Worm (Caenorhabditis elegans) whole organism, L4 larva: ENCODE results near the gene rbc-2.

Experiments
- D1046.2 ChIP-seq: fragments of 200-800 bp; sonication (Bioruptor generic); IDR thresholded peaks from 2 replicates; pipeline ENCODE4 v1.3.6; 2022; ENCODE audit warnings: missing genetic modification characterization, missing compliant biosample characterization
- F37D6.2 ChIP-seq: sonication (generic microtip); optimal IDR thresholded peaks from 2 replicates; lab custom pipeline; 2016; ENCODE audit warnings: mild to moderate bottlenecking, missing genetic modification characterization, missing compliant biosample characterization
- T26A8.4 ChIP-seq: fragments of 200-800 bp; sonication (Bioruptor generic); IDR thresholded peaks from 2 replicates; pipeline ENCODE4 v1.3.6; 2022; ENCODE audit warnings: missing genetic modification characterization, missing compliant biosample characterization
- Y5F2A.4 ChIP-seq: fragments of 200-800 bp; sonication (Bioruptor generic); optimal IDR thresholded peaks from 2 replicates; lab custom pipeline; 2018; ENCODE audit warnings: mild to moderate bottlenecking, missing genetic modification characterization, missing compliant biosample characterization
- aha-1 ChIP-seq: fragments of 150-350 bp; peaks from one replicate; lab custom pipeline; 2014; ENCODE audit warnings: missing biosample characterization, missing genetic modification characterization
- aly-2 ChIP-seq: sonication (generic microtip); optimal IDR thresholded peaks from 2 replicates; lab custom pipeline; 2018; ENCODE audit warnings: missing biosample characterization, missing genetic modification characterization
- ceh-28 ChIP-seq: fragments of 150-350 bp; optimal IDR thresholded peaks from 2 replicates; lab custom pipeline; 2014; ENCODE audit warnings: missing biosample characterization, missing genetic modification reagents, missing genetic modification characterization
- ceh-32 ChIP-seq: sonication (generic microtip); optimal IDR thresholded peaks from 2 replicates; lab custom pipeline; 2016; ENCODE audit warnings: mild to moderate bottlenecking, missing genetic modification characterization, missing compliant biosample characterization; ENCODE audit not compliant: poor library complexity
- ceh-44 ChIP-seq: fragments of 200-800 bp; sonication (Bioruptor generic); IDR thresholded peaks from 2 replicates; pipeline ENCODE4 v1.3.6; 2022; ENCODE audit warnings: missing genetic modification reagents, missing genetic modification characterization, missing compliant biosample characterization
- ceh-62 ChIP-seq: sonication (generic microtip); optimal IDR thresholded peaks from 2 replicates; lab custom pipeline; 2017; ENCODE audit warnings: missing biosample characterization, missing genetic modification characterization
- ceh-82 ChIP-seq: sonication (generic microtip); optimal IDR thresholded peaks from 2 replicates; lab custom pipeline; 2017; ENCODE audit warnings: missing biosample characterization, missing genetic modification characterization
- cey-2 ChIP-seq: sonication (generic microtip); optimal IDR thresholded peaks from 3 replicates; lab custom pipeline; 2017; ENCODE audit warnings: missing genetic modification characterization, mild to moderate bottlenecking, missing compliant biosample characterization, antibody characterized with exemption, borderline replicate concordance; ENCODE audit not compliant: insufficient read depth
- daf-12 ChIP-seq: fragments of 150-350 bp; optimal IDR thresholded peaks from 2 replicates; lab custom pipeline; 2014; ENCODE audit warnings: missing biosample characterization, missing genetic modification reagents, missing genetic modification characterization
- daf-19 ChIP-seq: fragments of 200-800 bp; sonication (Bioruptor generic); conservative IDR thresholded peaks from 2 replicates; pipeline ENCODE4 v1.3.6; 2022; ENCODE audit warnings: missing genetic modification characterization, missing compliant biosample characterization
- dmd-9 ChIP-seq: fragments of 200-800 bp; sonication (Bioruptor generic); IDR thresholded peaks from 2 replicates; pipeline ENCODE4 v1.3.6; 2022; ENCODE audit warnings: missing genetic modification reagents, missing genetic modification characterization, missing compliant biosample characterization
- dve-1 ChIP-seq: sonication (generic microtip); optimal IDR thresholded peaks from 2 replicates; lab custom pipeline; 2017; ENCODE audit warnings: antibody characterized with exemption, mild to moderate bottlenecking, missing genetic modification characterization, missing compliant biosample characterization; ENCODE audit not compliant: insufficient read depth
- fkh-10 ChIP-seq: fragments of 150-350 bp; optimal IDR thresholded peaks from 2 replicates; lab custom pipeline; 2014; ENCODE audit warnings: missing biosample characterization, missing genetic modification reagents, missing genetic modification characterization
- hlh-11 ChIP-seq: fragments of 200-800 bp; sonication (Bioruptor generic); optimal IDR thresholded peaks from 2 replicates; lab custom pipeline; 2018; ENCODE audit warnings: mild to moderate bottlenecking, missing genetic modification characterization, missing compliant biosample characterization
- hlh-30 ChIP-seq: sonication (generic microtip); optimal IDR thresholded peaks from 2 replicates; lab custom pipeline; 2017; ENCODE audit warnings: antibody characterized with exemption, mild to moderate bottlenecking, missing genetic modification characterization, missing compliant biosample characterization; ENCODE audit not compliant: insufficient read depth
- hmg-1.1 ChIP-seq: fragments of 200-800 bp; sonication (Bioruptor generic); IDR thresholded peaks from 2 replicates; pipeline ENCODE4 v1.3.6; 2022; ENCODE audit warnings: missing genetic modification reagents, missing genetic modification characterization, missing compliant biosample characterization
- lin-1 ChIP-seq: fragments of 200-800 bp; sonication (Bioruptor generic); IDR thresholded peaks from 2 replicates; pipeline ENCODE4 v1.3.6; 2022; ENCODE audit warnings: missing genetic modification reagents, missing genetic modification characterization, missing compliant biosample characterization
- lin-29 ChIP-seq: fragments of 200-800 bp; sonication (Bioruptor generic); IDR thresholded peaks from 2 replicates; pipeline ENCODE4 v1.3.6; 2022; ENCODE audit warnings: missing genetic modification reagents, missing genetic modification characterization, missing compliant biosample characterization
- lir-3 ChIP-seq: sonication (generic microtip); optimal IDR thresholded peaks from 2 replicates; lab custom pipeline; 2016; ENCODE audit warnings: mild to moderate bottlenecking, missing genetic modification characterization, missing compliant biosample characterization
- lsy-2 ChIP-seq, 2 experiments: fragments of 150-350 bp in 1 of 2; sonication (generic microtip) in 1 of 2; optimal IDR thresholded peaks; 2 replicates each; lab custom pipeline; 2014 to 2017; ENCODE audit warnings: missing biosample characterization in 2 of 2, missing genetic modification characterization in 2 of 2
- mxl-3 ChIP-seq: fragments of 200-800 bp; sonication (Bioruptor generic); optimal IDR thresholded peaks from 2 replicates; lab custom pipeline; 2018; ENCODE audit warnings: mild to moderate bottlenecking, missing genetic modification characterization, missing compliant biosample characterization
- nhr-10 ChIP-seq: fragments of 150-350 bp; optimal IDR thresholded peaks from 2 replicates; lab custom pipeline; 2014; ENCODE audit warnings: missing biosample characterization, missing genetic modification characterization
- nhr-102 ChIP-seq: sonication (generic microtip); optimal IDR thresholded peaks from 2 replicates; lab custom pipeline; 2016; ENCODE audit warnings: mild to moderate bottlenecking, missing genetic modification characterization, moderate library complexity, missing compliant biosample characterization
- nhr-11 ChIP-seq: fragments of 150-350 bp; optimal IDR thresholded peaks from 2 replicates; lab custom pipeline; 2014; ENCODE audit warnings: missing biosample characterization, missing genetic modification characterization
- nhr-237 ChIP-seq: sonication (generic microtip); optimal IDR thresholded peaks from 2 replicates; lab custom pipeline; 2017; ENCODE audit warnings: missing biosample characterization, missing genetic modification characterization
- nhr-42 ChIP-seq: fragments of 200-800 bp; sonication (Bioruptor generic); IDR thresholded peaks from 2 replicates; pipeline ENCODE4 v1.3.6; 2022; ENCODE audit warnings: missing genetic modification characterization, missing compliant biosample characterization
- nhr-6 ChIP-seq: fragments of 150-350 bp; optimal IDR thresholded peaks from 2 replicates; lab custom pipeline; 2014; ENCODE audit warnings: missing biosample characterization, missing genetic modification characterization
- nhr-76 ChIP-seq: fragments of 150-350 bp; optimal IDR thresholded peaks from 2 replicates; lab custom pipeline; 2014; ENCODE audit warnings: missing biosample characterization, missing genetic modification characterization
- pha-4 ChIP-seq, 2 experiments: fragments of 150-350 bp in 1 of 2; fragments of 200-800 bp in 1 of 2; sonication (Bioruptor generic) in 1 of 2; IDR thresholded peaks in 1 of 2; optimal IDR thresholded peaks in 1 of 2; 2 replicates each; pipeline versions ENCODE4 v1.3.6 to Lab custom; 2014 to 2022; ENCODE audit warnings: missing genetic modification characterization in 2 of 2, missing genetic modification reagents in 2 of 2, missing biosample characterization in 1 of 2, missing compliant biosample characterization in 1 of 2
- rbr-2 ChIP-seq: sonication (generic microtip); optimal IDR thresholded peaks from 2 replicates; lab custom pipeline; 2016; ENCODE audit warnings: missing genotype, missing genetic modification characterization, missing compliant biosample characterization
- saeg-2 ChIP-seq: fragments of 200-800 bp; sonication (Bioruptor generic); IDR thresholded peaks from 2 replicates; pipeline ENCODE4 v1.3.6; 2022; ENCODE audit warnings: missing genetic modification reagents, missing genetic modification characterization, missing compliant biosample characterization
- skn-1 ChIP-seq: fragments of 150-350 bp; optimal IDR thresholded peaks from 2 replicates; lab custom pipeline; 2014; ENCODE audit warnings: missing biosample characterization, missing genetic modification characterization
- spr-3 ChIP-seq: fragments of 200-800 bp; sonication (Bioruptor generic); optimal IDR thresholded peaks from 2 replicates; lab custom pipeline; 2018; ENCODE audit warnings: mild to moderate bottlenecking, missing genetic modification characterization, missing compliant biosample characterization
- tra-1 ChIP-seq: fragments of 200-800 bp; sonication (Bioruptor generic); IDR thresholded peaks from 2 replicates; pipeline ENCODE4 v1.3.6; 2022; ENCODE audit warnings: missing genetic modification reagents, missing genetic modification characterization, missing compliant biosample characterization
- unc-39 ChIP-seq: sonication (generic microtip); optimal IDR thresholded peaks from 2 replicates; lab custom pipeline; 2017; ENCODE audit warnings: missing biosample characterization, missing genetic modification characterization
- vab-7 ChIP-seq: fragments of 200-800 bp; sonication (Bioruptor generic); IDR thresholded peaks from 2 replicates; pipeline ENCODE4 v1.3.6; 2022; ENCODE audit warnings: missing genetic modification reagents, missing genetic modification characterization, missing compliant biosample characterization
- zag-1 ChIP-seq: fragments of 150-350 bp; optimal IDR thresholded peaks from 2 replicates; lab custom pipeline; 2014; ENCODE audit warnings: missing biosample characterization, missing genetic modification characterization
- zfp-2 ChIP-seq: sonication (generic microtip); optimal IDR thresholded peaks from 2 replicates; lab custom pipeline; 2016; ENCODE audit warnings: mild to moderate bottlenecking, missing genetic modification characterization, missing compliant biosample characterization
- zfp-3 ChIP-seq: fragments of 200-800 bp; sonication (Bioruptor generic); conservative IDR thresholded peaks from 2 replicates; pipeline ENCODE4 v1.3.6; 2022; ENCODE audit warnings: missing genetic modification reagents, missing genetic modification characterization, missing compliant biosample characterization
- zip-2 ChIP-seq: fragments of 150-350 bp; optimal IDR thresholded peaks from 2 replicates; lab custom pipeline; 2014; ENCODE audit warnings: missing biosample characterization, missing genetic modification characterization
- ztf-11 ChIP-seq: fragments of 150-350 bp; optimal IDR thresholded peaks from 2 replicates; lab custom pipeline; 2014; ENCODE audit warnings: missing biosample characterization, missing genetic modification characterization

rbc-2 gene

DNA sequence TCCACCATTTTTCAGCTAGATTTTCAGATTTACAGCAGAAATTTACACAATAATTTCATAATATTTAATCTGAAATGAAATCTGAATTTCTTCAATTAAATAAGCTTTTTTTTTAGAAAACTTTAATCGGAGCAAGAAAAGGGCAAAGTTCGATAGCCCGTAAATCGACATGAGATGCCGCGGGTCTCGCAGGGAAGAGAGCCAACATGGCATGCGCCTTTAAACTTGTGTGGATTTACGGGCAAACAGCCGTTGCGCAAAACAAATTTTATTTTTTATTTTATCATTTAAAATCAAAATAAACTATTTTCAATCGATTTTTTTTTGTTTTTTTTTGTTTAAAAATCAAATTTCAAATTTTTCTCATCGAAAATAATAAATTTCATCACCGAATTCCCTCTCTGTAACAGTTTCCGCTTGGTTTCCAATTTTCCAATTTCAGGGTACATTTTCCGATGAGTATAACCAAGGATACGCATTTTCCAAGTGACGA, at the start of gene rbc-2, which contains the start of the genes Y54F10AM.15 and ndua-8 (continued):
- TF ChIP-seq Y5F2A.4 (no peak), unc-39 (tag; lab: Kevin White, UChicago) (no peak), nhr-11 (tag; lab: Kevin White, UChicago) (peak; percentile 78), T26A8.4 (GFP tag; lab: Robert Waterston, UW) (peak; percentile 90), nhr-6 (peak; percentile 72), nhr-102 (tag; lab: Kevin White, UChicago) (peak; percentile 64), ceh-82 (no peak), lsy-2 (tag; optimal IDR thresholded peaks at IDR 0.05; lab: Kevin White, UChicago) (peak; percentile 86 to 96), hlh-11 (tag; lab: Kevin White, UChicago) (peak; percentile 84), vab-7 (GFP tag; lab: Robert Waterston, UW) (0 out of 2 replicates have a peak, but pooled peaks have one; percentile 18), zag-1 (no peak), spr-3 (GFP tag; lab: Kevin White, UChicago) (peak; percentile 23), nhr-42 (GFP tag; lab: Robert Waterston, UW) (no peak), nhr-10 (no peak), skn-1 (no peak), nhr-76 (no peak), zfp-3 (peak; percentile 67; the same call in 1 of the 2 replicates), F37D6.2 (tag; lab: Kevin White, UChicago) (peak; percentile 67), aha-1 (tag; lab: Kevin White, UChicago) (peak; percentile 97), saeg-2 (GFP tag; lab: Robert Waterston, UW) (no peak), tra-1 (GFP tag; lab: Robert Waterston, UW) (no peak), nhr-237 (tag; lab: Kevin White, UChicago) (no peak), hlh-30 (peak; percentile 93), zfp-2 (peak; percentile 84), fkh-10 (GFP tag; lab: Kevin White, UChicago) (peak; percentile 92), aly-2 (tag; lab: Kevin White, UChicago) (no peak), ceh-44 (GFP tag; lab: Robert Waterston, UW) (0 out of 2 replicates have a peak, but pooled peaks have one; percentile 37), dve-1 (tag; lab: Kevin White, UChicago) (peak; percentile 96), daf-12 (tag; lab: Kevin White, UChicago) (no peak), lin-1 (GFP tag; lab: Robert Waterston, UW) (no peak), cey-2 (tag; lab: Kevin White, UChicago) (no peak)
- TF ChIP-seq, all 104 proteins: peak for 47

ce11 chrIII:2577982-2578381, 49.5 kb upstream of the rbc-2 start:
- TF ChIP-seq ceh-32 (tag; lab: Kevin White, UChicago) (no peak), pha-4 (GFP tag; IDR thresholded peaks at IDR 0.05; lab: Robert Waterston, UW) (no peak), pha-4 (tag; optimal IDR thresholded peaks at IDR 0.05; lab: Kevin White, UChicago) (no peak), aha-1 (tag; lab: Kevin White, UChicago) (peak; percentile 52), hlh-30 (no peak)

ce11 chrIII:2576360-2577259, 48.1 kb upstream of the rbc-2 start:
- peak; percentile 75 for TF ChIP-seq rbr-2 (tag; lab: Kevin White, UChicago)
- no peak for TF ChIP-seq lir-3 (tag; lab: Kevin White, UChicago)
- TF ChIP-seq dmd-9 (GFP tag; lab: Robert Waterston, UW): no peak
- TF ChIP-seq pha-4 (GFP tag; IDR thresholded peaks at IDR 0.05; lab: Robert Waterston, UW): no peak
- TF ChIP-seq pha-4 (tag; optimal IDR thresholded peaks at IDR 0.05; lab: Kevin White, UChicago): no peak
- no peak for TF ChIP-seq lin-29
- peak; percentile 67 for TF ChIP-seq ceh-28 (tag; lab: Kevin White, UChicago)
- no peak for TF ChIP-seq ztf-11 (tag; lab: Kevin White, UChicago)
- TF ChIP-seq mxl-3: no peak
- peak; percentile 74 for TF ChIP-seq hmg-1.1 (GFP tag; lab: Robert Waterston, UW)
- TF ChIP-seq fkh-10 (GFP tag; lab: Kevin White, UChicago): peak; percentile 9
- no peak for TF ChIP-seq nhr-76
- TF ChIP-seq aha-1 (tag; lab: Kevin White, UChicago): peak; percentile 42
- TF ChIP-seq daf-19 (GFP tag; lab: Robert Waterston, UW): no peak
- no peak for TF ChIP-seq zip-2
- no peak for TF ChIP-seq vab-7 (GFP tag; lab: Robert Waterston, UW)
- no peak for TF ChIP-seq zfp-3
- no peak for TF ChIP-seq nhr-237 (tag; lab: Kevin White, UChicago)
- TF ChIP-seq hlh-30: peak; percentile 66
- TF ChIP-seq unc-39 (tag; lab: Kevin White, UChicago): no peak
- no peak for TF ChIP-seq D1046.2
- TF ChIP-seq zag-1: no peak
- TF ChIP-seq ceh-62 (tag; lab: Kevin White, UChicago): no peak
